Fruit fly (Drosophila melanogaster): ENCODE measurements around the gene CG6996.

DNA sequence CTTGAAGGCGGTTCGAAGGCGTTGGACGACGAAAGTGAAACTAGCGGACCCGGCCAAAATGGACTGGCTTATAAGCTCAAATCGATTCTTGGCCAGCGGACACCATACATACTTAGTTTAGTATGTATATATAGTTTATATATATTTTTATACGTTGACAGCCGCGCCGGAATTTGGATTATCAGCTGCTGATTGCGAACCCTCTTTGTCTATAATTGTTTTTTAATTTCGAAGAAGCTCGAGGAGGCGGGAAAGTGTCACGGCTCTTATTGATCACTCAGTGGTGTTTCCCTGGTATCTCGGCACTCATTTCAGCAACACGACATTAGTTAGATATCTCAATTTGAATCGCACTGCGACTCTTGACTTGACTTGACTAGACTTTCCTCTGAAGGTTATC lies 13.0 kb downstream of the CG6996 start, which contains the start of gene CG6933:
- no peak for TF ChIP-seq Side (GFP tag; optimal IDR thresholded peaks at IDR 0.05)
- no peak for TF ChIP-seq CG8359 (GFP tag; optimal IDR thresholded peaks at IDR 0.05; ENCODE audit: borderline replicate concordance)
- no peak for TF ChIP-seq Hmx (GFP tag; optimal IDR thresholded peaks at IDR 0.05)
- TF ChIP-seq CG3847 (GFP tag; IDR thresholded peaks at IDR 0.05) = no peak

Measured in whole organism, embryonic.